Fruit fly (Drosophila melanogaster): ENCODE data around the gene moi.

The moi gene

dm6 chr3R:18244171-18245043 is 10.9 kb upstream of the moi start (continued):
- peak; percentile 16 for TF ChIP-seq grau (tag; optimal IDR thresholded peaks at IDR 0.05)
- TF ChIP-seq nom (GFP tag; optimal IDR thresholded peaks at IDR 0.05): peak; percentile 61
- TF ChIP-seq CG34224 (GFP tag; IDR thresholded peaks at IDR 0.05; ENCODE audit: partially characterized antibody): 0 out of 3 replicates have a peak, but pooled peaks have one; percentile 19
- TF ChIP-seq CG4360 (GFP tag; IDR thresholded peaks at IDR 0.05): peak; percentile 25; the same call in 1 of the 2 replicates
- peak; percentile 38 for TF ChIP-seq Oli (tag; optimal IDR thresholded peaks at IDR 0.05)
- 0 out of 2 replicates have a peak, but pooled peaks have one; percentile 6 for TF ChIP-seq Scr (GFP tag; IDR thresholded peaks at IDR 0.05; ENCODE audit: partially characterized antibody)
- peak in 1 of 2 experiments; percentile 59 for TF ChIP-seq Hr78 (GFP tag; optimal IDR thresholded peaks at IDR 0.05)
- peak; percentile 28 for TF ChIP-seq Dp (GFP tag; optimal IDR thresholded peaks at IDR 0.05)
- TF ChIP-seq sug (tag; optimal IDR thresholded peaks at IDR 0.05): peak; percentile 78
- no peak for TF ChIP-seq Lhr (GFP tag; optimal IDR thresholded peaks at IDR 0.05)
- TF ChIP-seq Aef1 (GFP tag; IDR thresholded peaks at IDR 0.05): no peak
- 0 out of 3 replicates have a peak, but pooled peaks have one; percentile 31 for TF ChIP-seq CG17361 (GFP tag; IDR thresholded peaks at IDR 0.05)
- peak; percentile 63 for TF ChIP-seq row (GFP tag; IDR thresholded peaks at IDR 0.05)
- no peak for TF ChIP-seq mam (GFP tag; optimal IDR thresholded peaks at IDR 0.05)
- TF ChIP-seq CG13287 (GFP tag; IDR thresholded peaks at IDR 0.05; ENCODE audit: partially characterized antibody): 0 out of 2 replicates have a peak, but pooled peaks have one; percentile 29
- TF ChIP-seq NFAT (GFP tag; IDR thresholded peaks at IDR 0.05): peak; percentile 54; the same call in 1 of the 2 replicates
- peak; percentile 41; the same call in 1 of the 4 replicates for TF ChIP-seq Dll (GFP tag; IDR thresholded peaks at IDR 0.05; ENCODE audit: partially characterized antibody)
- TF ChIP-seq E2f1 (GFP tag; IDR thresholded peaks at IDR 0.05): peak; percentile 36; the same call in 1 of the 2 replicates
- TF ChIP-seq Hmr (GFP tag; optimal IDR thresholded peaks at IDR 0.05): peak; percentile 42
- TF ChIP-seq Six4 (GFP tag; optimal IDR thresholded peaks at IDR 0.05): no peak
- TF ChIP-seq ERR (GFP tag; optimal IDR thresholded peaks at IDR 0.05): peak; percentile 69
- peak; percentile 12 for TF ChIP-seq CHES-1-like (GFP tag; optimal IDR thresholded peaks at IDR 0.05)
- TF ChIP-seq CG3847 (GFP tag; IDR thresholded peaks at IDR 0.05): peak; percentile 21; the same call in 1 of the 2 replicates
- TF ChIP-seq corto (GFP tag; optimal IDR thresholded peaks at IDR 0.05): peak; percentile 48
- no peak for TF ChIP-seq cas (GFP tag; IDR thresholded peaks at IDR 0.05)
- TF ChIP-seq sc (optimal IDR thresholded peaks at IDR 0.05): no peak
- no peak for TF ChIP-seq sc (GFP tag; optimal IDR thresholded peaks at IDR 0.05)
- TF ChIP-seq CG1832 (GFP tag; optimal IDR thresholded peaks at IDR 0.05): peak; percentile 63
- TF ChIP-seq so (GFP tag; IDR thresholded peaks at IDR 0.05): 0 out of 3 replicates have a peak, but pooled peaks have one; percentile 21
- TF ChIP-seq Rfx (GFP tag; IDR thresholded peaks at IDR 0.05): peak; percentile 28
- peak; percentile 89; the same call in 1 of the 2 replicates for TF ChIP-seq rib (GFP tag; IDR thresholded peaks at IDR 0.05)
- peak; percentile 29 for TF ChIP-seq CG15269 (tag; optimal IDR thresholded peaks at IDR 0.05)
- TF ChIP-seq CG9817 (tag; optimal IDR thresholded peaks at IDR 0.05): no peak
- no peak for TF ChIP-seq luna (GFP tag; optimal IDR thresholded peaks at IDR 0.05)
- peak; percentile 16 for TF ChIP-seq CG2678 (tag; optimal IDR thresholded peaks at IDR 0.05)
- TF ChIP-seq HmgD (GFP tag; optimal IDR thresholded peaks at IDR 0.05): peak; percentile 26
- no peak for TF ChIP-seq Mes4 (GFP tag; optimal IDR thresholded peaks at IDR 0.05)
- peak; percentile 42; the same call in 1 of the 2 replicates for TF ChIP-seq lmd (GFP tag; IDR thresholded peaks at IDR 0.05)
- peak; percentile 88 for TF ChIP-seq CG10543 (GFP tag; optimal IDR thresholded peaks at IDR 0.05)
- TF ChIP-seq Nf-YC (tag; optimal IDR thresholded peaks at IDR 0.05): peak; percentile 74
- TF ChIP-seq CG12236 (GFP tag; optimal IDR thresholded peaks at IDR 0.05): no peak

Data from whole organism, embryonic.